Fruit fly (Drosophila melanogaster) whole organism, prepupa: Measurements from ENCODE around the gene CG43773.

Source experiments
- CG10631 ChIP-seq: fragments of 200-800 bp; sonication (Bioruptor generic); optimal IDR thresholded peaks from 2 replicates; lab custom pipeline; 2016; ENCODE audit warnings: missing biosample characterization, missing genetic modification characterization
- CG10669 ChIP-seq: fragments of 200-800 bp; sonication (Bioruptor generic); optimal IDR thresholded peaks from 3 replicates; lab custom pipeline; 2018; ENCODE audit warnings: missing biosample characterization, mild to moderate bottlenecking, missing genetic modification characterization, moderate library complexity
- CG11902 ChIP-seq: fragments of 200-800 bp; sonication (Bioruptor generic); optimal IDR thresholded peaks from 3 replicates; lab custom pipeline; 2016; ENCODE audit warnings: missing biosample characterization, missing genetic modification characterization
- CG3032 ChIP-seq: fragments of 200-800 bp; optimal IDR thresholded peaks from 2 replicates; lab custom pipeline; 2019; ENCODE audit warnings: missing biosample characterization, mild to moderate bottlenecking, missing genetic modification characterization, moderate library complexity
- CG32006 ChIP-seq: fragments of 200-800 bp; sonication (Bioruptor generic); optimal IDR thresholded peaks from 3 replicates; lab custom pipeline; 2017; ENCODE audit warnings: missing biosample characterization, mild to moderate bottlenecking, missing genetic modification characterization
- CG6163 ChIP-seq: fragments of 200-800 bp; sonication (Bioruptor generic); IDR thresholded peaks from 3 replicates; pipeline ENCODE4 v1.3.6; 2022; ENCODE audit warnings: missing biosample characterization, missing genetic modification characterization
- CG6854 ChIP-seq: fragments of 200-800 bp; sonication (Bioruptor generic); optimal IDR thresholded peaks from 2 replicates; lab custom pipeline; 2017; ENCODE audit warnings: missing biosample characterization, mild to moderate bottlenecking, missing genetic modification characterization
- Hr4 ChIP-seq: fragments of 200-800 bp; sonication (Bioruptor generic); optimal IDR thresholded peaks from 3 replicates; lab custom pipeline; 2016; ENCODE audit warnings: missing biosample characterization, missing genetic modification characterization
- Met ChIP-seq: fragments of 200-800 bp; sonication (Bioruptor generic); optimal IDR thresholded peaks from 3 replicates; lab custom pipeline; 2016; ENCODE audit warnings: missing biosample characterization, missing genetic modification characterization
- OdsH ChIP-seq: fragments of 200-800 bp; sonication (Bioruptor generic); optimal IDR thresholded peaks from 3 replicates; lab custom pipeline; 2016; ENCODE audit warnings: missing biosample characterization, missing genetic modification characterization
- Smox ChIP-seq: fragments of 200-800 bp; sonication (Bioruptor generic); optimal IDR thresholded peaks from 3 replicates; lab custom pipeline; 2016; ENCODE audit warnings: missing biosample characterization, missing genetic modification characterization
- Sox102F ChIP-seq: fragments of 200-800 bp; sonication (Bioruptor generic); optimal IDR thresholded peaks from 2 replicates; lab custom pipeline; 2016; ENCODE audit warnings: missing biosample characterization, mild to moderate bottlenecking, missing genetic modification characterization
- acj6 ChIP-seq: fragments of 200-800 bp; sonication (Bioruptor generic); optimal IDR thresholded peaks from 3 replicates; lab custom pipeline; 2016; ENCODE audit warnings: missing biosample characterization, missing genetic modification characterization
- cyc ChIP-seq: fragments of 200-800 bp; sonication (Bioruptor generic); optimal IDR thresholded peaks from 3 replicates; lab custom pipeline; 2016; ENCODE audit warnings: missing biosample characterization, missing genetic modification characterization
- dac ChIP-seq: fragments of 200-800 bp; sonication (Bioruptor generic); optimal IDR thresholded peaks from 2 replicates; lab custom pipeline; 2017; ENCODE audit warnings: missing biosample characterization, mild to moderate bottlenecking, missing genetic modification characterization
- eg ChIP-seq: fragments of 200-800 bp; sonication (Bioruptor generic); IDR thresholded peaks from 3 replicates; pipeline ENCODE4 v1.3.6; 2022; ENCODE audit warnings: missing biosample characterization, missing genetic modification characterization
- esn ChIP-seq: fragments of 200-800 bp; sonication (Bioruptor generic); optimal IDR thresholded peaks from 2 replicates; lab custom pipeline; 2016; ENCODE audit warnings: missing biosample characterization, mild to moderate bottlenecking, missing genetic modification characterization, moderate library complexity
- fkh ChIP-seq: fragments of 200-800 bp; sonication (Bioruptor generic); optimal IDR thresholded peaks from 3 replicates; lab custom pipeline; 2017; ENCODE audit warnings: missing biosample characterization, mild to moderate bottlenecking, missing genetic modification characterization, moderate library complexity
- spab ChIP-seq: fragments of 200-800 bp; sonication (Bioruptor generic); optimal IDR thresholded peaks from 2 replicates; lab custom pipeline; 2017; ENCODE audit warnings: missing biosample characterization, mild to moderate bottlenecking, missing genetic modification characterization, missing genetic modification reagents
- ss ChIP-seq, 2 experiments: fragments of 200-800 bp; sonication (Bioruptor generic); optimal IDR thresholded peaks; 2 replicates in 1 of 2; 3 replicates in 1 of 2; lab custom pipeline; 2017 to 2018; ENCODE audit warnings: mild to moderate bottlenecking in 2 of 2, missing biosample characterization in 2 of 2, missing genetic modification characterization in 2 of 2, moderate library complexity in 1 of 2
- svp ChIP-seq: fragments of 200-800 bp; sonication (Bioruptor generic); peaks from one replicate; lab custom pipeline; 2016; ENCODE audit warnings: missing biosample characterization, missing genetic modification characterization
- topi ChIP-seq: fragments of 200-800 bp; sonication (Bioruptor generic); optimal IDR thresholded peaks from 3 replicates; lab custom pipeline; 2016; ENCODE audit warnings: missing biosample characterization, missing genetic modification characterization
- vri ChIP-seq: fragments of 200-800 bp; sonication (Bioruptor generic); optimal IDR thresholded peaks from 3 replicates; lab custom pipeline; 2016; ENCODE audit warnings: missing biosample characterization, mild to moderate bottlenecking, missing genetic modification characterization

The CG43773 gene

dm6 chr2L:4056781-4057180, 49.3 kb downstream of the CG43773 start (continued):
- TF ChIP-seq OdsH (peak; percentile 78), eg (GFP tag; lab: Robert Waterston, UW) (peak; percentile 52; the same call in 1 of the 3 replicates), acj6 (GFP tag; lab: Kevin White, UChicago) (peak; percentile 73), ss (GFP tag; optimal IDR thresholded peaks at IDR 0.05; lab: Kevin White, UChicago) (peak in 1 of 2 experiments; percentile 3), Smox (GFP tag; lab: Kevin White, UChicago) (peak; percentile 66), Hr4 (GFP tag; lab: Kevin White, UChicago) (peak; percentile 82), CG6163 (GFP tag; lab: Robert Waterston, UW) (peak; percentile 67), esn (GFP tag; lab: Kevin White, UChicago) (peak; percentile 77), svp (GFP tag; lab: Kevin White, UChicago) (peak; percentile 80), CG10631 (peak; percentile 61), Met (GFP tag; lab: Kevin White, UChicago) (peak; percentile 67), dac (GFP tag; lab: Kevin White, UChicago) (peak; percentile 33), fkh (GFP tag; lab: Kevin White, UChicago) (no peak), topi (GFP tag; lab: Kevin White, UChicago) (peak; percentile 77), CG32006 (GFP tag; lab: Kevin White, UChicago) (peak; percentile 78), CG3032 (tag; lab: Kevin White, UChicago) (peak; percentile 33), CG10669 (GFP tag; lab: Kevin White, UChicago) (peak; percentile 48), CG11902 (GFP tag; lab: Kevin White, UChicago) (peak; percentile 59), CG6854 (GFP tag; lab: Kevin White, UChicago) (no peak), spab (GFP tag; lab: Kevin White, UChicago) (peak; percentile 22), vri (peak; percentile 41), Sox102F (GFP tag; lab: Kevin White, UChicago) (peak; percentile 67), cyc (peak; percentile 68)
